Fruit fly (Drosophila melanogaster): ENCODE measurements around the gene ctp.
A peak's percentile ranks its signal among the peaks of the same experiment; 100 is the strongest.

Gene ctp

dm6 chrX:4679813-4680381 is 7.7 kb upstream of the ctp start (continued):
- TF ChIP-seq shn (GFP tag; optimal IDR thresholded peaks at IDR 0.05) (peak; percentile 3), sens (GFP tag) (peak; percentile 90), oc (tag; optimal IDR thresholded peaks at IDR 0.05) (no peak), tio (GFP tag; optimal IDR thresholded peaks at IDR 0.05) (peak; percentile 67), dmrt11E (tag; optimal IDR thresholded peaks at IDR 0.05) (peak; percentile 50), ttk (GFP tag; IDR thresholded peaks at IDR 0.05) (no peak), Dref (GFP tag; IDR thresholded peaks at IDR 0.05) (no peak), slp2 (GFP tag; optimal IDR thresholded peaks at IDR 0.05) (peak; percentile 23), sc (optimal IDR thresholded peaks at IDR 0.05) (no peak), sc (GFP tag; optimal IDR thresholded peaks at IDR 0.05) (no peak), CG4854 (GFP tag; optimal IDR thresholded peaks at IDR 0.05) (no peak), Usf (GFP tag; optimal IDR thresholded peaks at IDR 0.05) (no peak), CoRest (tag; optimal IDR thresholded peaks at IDR 0.05) (peak; percentile 46), Sry-δ (GFP tag; optimal IDR thresholded peaks at IDR 0.05) (peak; percentile 20), bab2 (GFP tag; optimal IDR thresholded peaks at IDR 0.05) (peak; percentile 45), vvl (GFP tag; IDR thresholded peaks at IDR 0.05) (peak; percentile 64), Lpt (GFP tag; optimal IDR thresholded peaks at IDR 0.05) (no peak), CG11093 (GFP tag; IDR thresholded peaks at IDR 0.05) (no peak), CG10979 (tag; optimal IDR thresholded peaks at IDR 0.05) (peak; percentile 51), CG32767 (GFP tag; IDR thresholded peaks at IDR 0.05) (no peak; the same call in 1 of the 2 replicates), HmgD (GFP tag; optimal IDR thresholded peaks at IDR 0.05) (no peak), CG4424 (GFP tag; optimal IDR thresholded peaks at IDR 0.05) (peak; percentile 58), Sox102F (GFP tag; optimal IDR thresholded peaks at IDR 0.05) (peak; percentile 64), CG1024 (GFP tag; IDR thresholded peaks at IDR 0.05) (no peak), pfk (GFP tag; optimal IDR thresholded peaks at IDR 0.05) (no peak), Dbx (GFP tag; IDR thresholded peaks at IDR 0.05) (peak; percentile 23; the same call in 1 of the 3 replicates), Oli (tag; optimal IDR thresholded peaks at IDR 0.05) (peak; percentile 67), Antp (GFP tag; optimal IDR thresholded peaks at IDR 0.05) (no peak), CG8765 (GFP tag; IDR thresholded peaks at IDR 0.05) (no peak), pita (GFP tag; optimal IDR thresholded peaks at IDR 0.05) (no peak), C15 (GFP tag; IDR thresholded peaks at IDR 0.05) (no peak), mirr (GFP tag; optimal IDR thresholded peaks at IDR 0.05) (no peak), tap (tag; optimal IDR thresholded peaks at IDR 0.05) (peak; percentile 25), lola (GFP tag; optimal IDR thresholded peaks at IDR 0.05) (peak in 1 of 3 experiments; percentile 48), dati (GFP tag; IDR thresholded peaks at IDR 0.05) (no peak), CG11504 (tag; optimal IDR thresholded peaks at IDR 0.05) (peak; percentile 63), CHES-1-like (GFP tag; optimal IDR thresholded peaks at IDR 0.05) (peak; percentile 33), lmd (GFP tag; IDR thresholded peaks at IDR 0.05) (peak; percentile 53), NC2β (GFP tag; optimal IDR thresholded peaks at IDR 0.05) (peak; percentile 24), Hmx (GFP tag; optimal IDR thresholded peaks at IDR 0.05) (peak; percentile 43), CG12155 (GFP tag; optimal IDR thresholded peaks at IDR 0.05) (peak; percentile 32), PHDP (tag; optimal IDR thresholded peaks at IDR 0.05) (peak; percentile 60), Rx (GFP tag; IDR thresholded peaks at IDR 0.05) (no peak), Dad (GFP tag; optimal IDR thresholded peaks at IDR 0.05) (no peak), CG1832 (GFP tag; optimal IDR thresholded peaks at IDR 0.05) (no peak), Gsc (GFP tag; IDR thresholded peaks at IDR 0.05) (no peak), ATbp (GFP tag; optimal IDR thresholded peaks at IDR 0.05) (peak; percentile 44), CG13775 (GFP tag; optimal IDR thresholded peaks at IDR 0.05) (peak; percentile 45), corto (GFP tag; optimal IDR thresholded peaks at IDR 0.05) (no peak), CG18262 (tag; optimal IDR thresholded peaks at IDR 0.05) (peak; percentile 57), CG17802 (tag; optimal IDR thresholded peaks at IDR 0.05) (no peak), Mrtf (GFP tag; IDR thresholded peaks at IDR 0.05) (no peak)
